Fruit fly (Drosophila melanogaster) ovary, adult (tissue): Measurements from ENCODE around the gene CG44271.

Experiments used
- CG17801 ChIP-seq: fragments of 200-800 bp; optimal IDR thresholded peaks from 2 replicates; lab custom pipeline; 2019; ENCODE audit warnings: missing biosample characterization, mild to moderate bottlenecking, missing genetic modification characterization, moderate library complexity; ENCODE audit not compliant: partially characterized antibody

Gene CG44271

dm6 chr2L:6747814-6748213 lies at the start of gene CG44271:
Gene CG44271 (minus strand): TSS chr2L:6747914.
- TF ChIP-seq CG17801 (GFP tag; lab: Kevin White, UChicago), result no peak

- no peak for TF ChIP-seq CG17801 (GFP tag; lab: Kevin White, UChicago)
These were observed 49.7 kb upstream of the CG44271 start for dm6 chr2L:6797408-6797807.

dm6 chr2L:6794956-6795522 lies 47.3 kb upstream of the CG44271 start:
- TF ChIP-seq CG17801 (GFP tag; lab: Kevin White, UChicago), result no peak

- TF ChIP-seq CG17801 (GFP tag; lab: Kevin White, UChicago), result peak; percentile 7
These were observed 46.7 kb upstream of the CG44271 start for dm6 chr2L:6794418-6794793.

dm6 chr2L:6793763-6794417 lies 46.2 kb upstream of the CG44271 start:
- no peak for TF ChIP-seq CG17801 (GFP tag; lab: Kevin White, UChicago)

- peak; percentile 12 for TF ChIP-seq CG17801 (GFP tag; lab: Kevin White, UChicago)
These were observed 44.2 kb upstream of the CG44271 start for dm6 chr2L:6791845-6792443.

- TF ChIP-seq CG17801 (GFP tag; lab: Kevin White, UChicago), result no peak
These were observed 41.6 kb upstream of the CG44271 start for dm6 chr2L:6789358-6789757.

dm6 chr2L:6787973-6788368 lies 40.3 kb upstream of the CG44271 start:
- no peak for TF ChIP-seq CG17801 (GFP tag; lab: Kevin White, UChicago)

dm6 chr2L:6787029-6787972 lies 39.6 kb upstream of the CG44271 start:
- TF ChIP-seq CG17801 (GFP tag; lab: Kevin White, UChicago), result peak; percentile 79

- no peak for TF ChIP-seq CG17801 (GFP tag; lab: Kevin White, UChicago)
These were observed 38.9 kb upstream of the CG44271 start, which contains the start of gene nrv1 for dm6 chr2L:6786674-6787028. Gene nrv1 (minus strand): TSS chr2L:6786861.

dm6 chr2L:6785583-6785982 lies 37.9 kb upstream of the CG44271 start:
- no peak for TF ChIP-seq CG17801 (GFP tag; lab: Kevin White, UChicago)

- no peak for TF ChIP-seq CG17801 (GFP tag; lab: Kevin White, UChicago)
These were observed 36.5 kb upstream of the CG44271 start for dm6 chr2L:6784235-6784634.

dm6 chr2L:6783395-6783794 lies 35.7 kb upstream of the CG44271 start:
- no peak for TF ChIP-seq CG17801 (GFP tag; lab: Kevin White, UChicago)

dm6 chr2L:6774853-6775252 lies 27.1 kb upstream of the CG44271 start:
- TF ChIP-seq CG17801 (GFP tag; lab: Kevin White, UChicago), result no peak

dm6 chr2L:6773645-6774044 lies 25.9 kb upstream of the CG44271 start, which contains the start of gene CG17378:
Gene CG17378 (plus strand): TSS chr2L:6774041.
- no peak for TF ChIP-seq CG17801 (GFP tag; lab: Kevin White, UChicago)
